Fruit fly (Drosophila melanogaster) whole organism, embryonic: Measurements from ENCODE around the gene CG10970.

ENCODE experiments used
- B-H1 ChIP-seq: fragments of 200-800 bp; sonication (Bioruptor generic); IDR thresholded peaks from 3 replicates; pipeline ENCODE4 v1.3.6; 2022; ENCODE audit warnings: missing biosample characterization, missing genetic modification characterization
- Bgb ChIP-seq: fragments of 200-800 bp; sonication (Bioruptor generic); IDR thresholded peaks from 2 replicates; pipeline ENCODE4 v1.3.6; 2022; ENCODE audit warnings: missing biosample characterization, missing genetic modification characterization; ENCODE audit not compliant: partially characterized antibody
- Blimp-1 ChIP-seq: fragments of 200-800 bp; sonication (Bioruptor generic); optimal IDR thresholded peaks from 3 replicates; lab custom pipeline; 2018; ENCODE audit warnings: missing biosample characterization, missing genetic modification characterization, mild to moderate bottlenecking, moderate library complexity, missing genetic modification reagents
- C15 ChIP-seq: fragments of 200-800 bp; sonication (Bioruptor generic); IDR thresholded peaks from 3 replicates; pipeline ENCODE4 v1.3.6; 2022; ENCODE audit warnings: missing biosample characterization, missing genetic modification characterization
- CG10147 ChIP-seq: fragments of 200-800 bp; sonication (Bioruptor generic); optimal IDR thresholded peaks from 2 replicates; lab custom pipeline; 2019; ENCODE audit warnings: missing biosample characterization, mild to moderate bottlenecking, missing genetic modification characterization, moderate library complexity
- CG10366 ChIP-seq: fragments of 200-800 bp; sonication (Bioruptor generic); IDR thresholded peaks from 2 replicates; pipeline ENCODE4 v1.3.6; 2022; ENCODE audit warnings: missing biosample characterization, missing genetic modification characterization
- CG10431 ChIP-seq: fragments of 200-800 bp; sonication (Bioruptor generic); optimal IDR thresholded peaks from 3 replicates; lab custom pipeline; 2018; ENCODE audit warnings: missing biosample characterization, mild to moderate bottlenecking, missing genetic modification characterization
- CG10959 ChIP-seq: fragments of 200-800 bp; sonication (Bioruptor generic); IDR thresholded peaks from 2 replicates; pipeline ENCODE4 v1.3.6; 2022; ENCODE audit warnings: missing biosample characterization, missing genetic modification characterization
- CG12299 ChIP-seq: fragments of 200-800 bp; sonication (Bioruptor generic); optimal IDR thresholded peaks from 2 replicates; lab custom pipeline; 2018; ENCODE audit warnings: missing biosample characterization, mild to moderate bottlenecking, missing genetic modification characterization
- CG13775 ChIP-seq: fragments of 200-800 bp; sonication (Bioruptor generic); optimal IDR thresholded peaks from 3 replicates; lab custom pipeline; 2017; ENCODE audit warnings: missing biosample characterization, mild to moderate bottlenecking, missing genetic modification characterization
- CG13894 ChIP-seq: fragments of 200-800 bp; sonication (Bioruptor generic); optimal IDR thresholded peaks from 3 replicates; lab custom pipeline; 2018; ENCODE audit warnings: missing biosample characterization, mild to moderate bottlenecking, missing genetic modification characterization, moderate library complexity
- CG17186 ChIP-seq: fragments of 200-800 bp; sonication (Bioruptor generic); optimal IDR thresholded peaks from 3 replicates; lab custom pipeline; 2017; ENCODE audit warnings: missing biosample characterization, missing genetic modification reagents, missing genetic modification characterization
- CG17612 ChIP-seq: fragments of 200-800 bp; sonication (Bioruptor generic); IDR thresholded peaks from 2 replicates; pipeline ENCODE4 v1.3.6; 2022; ENCODE audit warnings: missing biosample characterization, missing genetic modification characterization
- CG17829 ChIP-seq: fragments of 200-800 bp; optimal IDR thresholded peaks from 2 replicates; lab custom pipeline; 2019; ENCODE audit warnings: missing biosample characterization, mild to moderate bottlenecking, missing genetic modification characterization, moderate library complexity
- CG30020 ChIP-seq: fragments of 200-800 bp; optimal IDR thresholded peaks from 2 replicates; lab custom pipeline; 2019; ENCODE audit warnings: missing biosample characterization, mild to moderate bottlenecking, missing genetic modification characterization, moderate library complexity
- CG31365 ChIP-seq: fragments of 200-800 bp; sonication (Bioruptor generic); optimal IDR thresholded peaks from 2 replicates; lab custom pipeline; 2018; ENCODE audit warnings: missing biosample characterization, mild to moderate bottlenecking, missing genetic modification characterization
- CG34376 ChIP-seq: fragments of 200-800 bp; sonication (Bioruptor generic); optimal IDR thresholded peaks from 2 replicates; lab custom pipeline; 2018; ENCODE audit warnings: missing biosample characterization, mild to moderate bottlenecking, missing genetic modification characterization
- CG4424 ChIP-seq: fragments of 200-800 bp; sonication (Bioruptor generic); optimal IDR thresholded peaks from 3 replicates; lab custom pipeline; 2016; ENCODE audit warnings: missing biosample characterization, missing genetic modification characterization
- CG4707 ChIP-seq: fragments of 200-800 bp; sonication (Bioruptor generic); optimal IDR thresholded peaks from 2 replicates; lab custom pipeline; 2018; ENCODE audit warnings: missing biosample characterization, mild to moderate bottlenecking, missing genetic modification characterization, moderate library complexity
- CG6254 ChIP-seq: fragments of 200-800 bp; sonication (Bioruptor generic); optimal IDR thresholded peaks from 3 replicates; lab custom pipeline; 2017; ENCODE audit warnings: mild to moderate bottlenecking, missing biosample characterization, missing genetic modification reagents, missing genetic modification characterization
- CG8281 ChIP-seq: fragments of 200-800 bp; sonication (Bioruptor generic); optimal IDR thresholded peaks from 2 replicates; lab custom pipeline; 2018; ENCODE audit warnings: missing biosample characterization, mild to moderate bottlenecking, missing genetic modification characterization, moderate library complexity
- CG8924 ChIP-seq: fragments of 200-800 bp; optimal IDR thresholded peaks from 3 replicates; lab custom pipeline; 2019; ENCODE audit warnings: missing biosample characterization, mild to moderate bottlenecking, missing genetic modification characterization, moderate library complexity
- D19A ChIP-seq: fragments of 200-800 bp; optimal IDR thresholded peaks from 3 replicates; lab custom pipeline; 2019; ENCODE audit warnings: missing biosample characterization, mild to moderate bottlenecking, missing genetic modification characterization, moderate library complexity
- Dad ChIP-seq: fragments of 200-800 bp; sonication (Bioruptor generic); optimal IDR thresholded peaks from 3 replicates; lab custom pipeline; 2016; ENCODE audit warnings: missing biosample characterization, missing genetic modification characterization
- Doc2 ChIP-seq: fragments of 200-800 bp; sonication (Bioruptor generic); IDR thresholded peaks from 2 replicates; pipeline ENCODE4 v1.3.6; 2022; ENCODE audit warnings: missing biosample characterization, missing genetic modification characterization
- E2f1 ChIP-seq: fragments of 200-800 bp; sonication (Bioruptor generic); IDR thresholded peaks from 2 replicates; pipeline ENCODE4 v1.3.6; 2022; ENCODE audit warnings: missing biosample characterization, missing genetic modification characterization
- Elba2 ChIP-seq: fragments of 200-800 bp; sonication (Bioruptor generic); optimal IDR thresholded peaks from 3 replicates; lab custom pipeline; 2016; ENCODE audit warnings: missing biosample characterization, missing genetic modification characterization
- Max ChIP-seq: fragments of 200-800 bp; sonication (Bioruptor generic); optimal IDR thresholded peaks from 2 replicates; lab custom pipeline; 2016; ENCODE audit warnings: missing biosample characterization, mild to moderate bottlenecking, missing genetic modification characterization
- Nf-YB ChIP-seq: fragments of 200-800 bp; sonication (Bioruptor generic); optimal IDR thresholded peaks from 3 replicates; lab custom pipeline; 2019; ENCODE audit warnings: missing biosample characterization, mild to moderate bottlenecking, missing genetic modification characterization, moderate library complexity
- Pdp1 ChIP-seq, 2 experiments: fragments of 200-800 bp; sonication (Bioruptor generic); optimal IDR thresholded peaks; 3 replicates each; lab custom pipeline; 2016; ENCODE audit warnings: missing biosample characterization in 2 of 2, missing genetic modification characterization in 2 of 2, mild to moderate bottlenecking in 1 of 2, moderate library complexity in 1 of 2
- Six4 ChIP-seq: fragments of 200-800 bp; sonication (Bioruptor generic); optimal IDR thresholded peaks from 2 replicates; lab custom pipeline; 2016; ENCODE audit warnings: missing biosample characterization, missing genetic modification characterization
- Sox102F ChIP-seq: fragments of 200-800 bp; sonication (Bioruptor generic); optimal IDR thresholded peaks from 2 replicates; lab custom pipeline; 2018; ENCODE audit warnings: missing biosample characterization, mild to moderate bottlenecking, missing genetic modification characterization, moderate library complexity
- Sry-β ChIP-seq: fragments of 200-800 bp; sonication (Bioruptor generic); optimal IDR thresholded peaks from 2 replicates; lab custom pipeline; 2018; ENCODE audit warnings: missing biosample characterization, mild to moderate bottlenecking, missing genetic modification characterization, moderate library complexity
- Usf ChIP-seq: fragments of 200-800 bp; sonication (Bioruptor generic); optimal IDR thresholded peaks from 2 replicates; lab custom pipeline; 2017; ENCODE audit warnings: missing genotype, missing biosample characterization, missing genetic modification characterization
- Vsx1 ChIP-seq: fragments of 200-800 bp; sonication (Bioruptor generic); optimal IDR thresholded peaks from 2 replicates; lab custom pipeline; 2017; ENCODE audit warnings: missing biosample characterization, mild to moderate bottlenecking, missing genetic modification characterization, missing genetic modification reagents
- amos ChIP-seq: fragments of 200-800 bp; sonication (Bioruptor generic); IDR thresholded peaks from 2 replicates; pipeline ENCODE4 v1.3.6; 2022; ENCODE audit warnings: missing biosample characterization, missing genetic modification characterization; ENCODE audit not compliant: partially characterized antibody
- bab2 ChIP-seq: fragments of 200-800 bp; sonication (Bioruptor generic); optimal IDR thresholded peaks from 2 replicates; lab custom pipeline; 2016; ENCODE audit warnings: missing biosample characterization, missing genetic modification characterization
- br ChIP-seq: fragments of >200 bp; optimal IDR thresholded peaks from 2 replicates; lab custom pipeline; 2017
- chm ChIP-seq: fragments of 200-800 bp; sonication (Bioruptor generic); IDR thresholded peaks from 2 replicates; pipeline ENCODE4 v1.3.6; 2022; ENCODE audit warnings: missing biosample characterization, missing genetic modification characterization
- ems ChIP-seq: fragments of 200-800 bp; sonication (Bioruptor generic); optimal IDR thresholded peaks from 3 replicates; lab custom pipeline; 2016; ENCODE audit warnings: missing biosample characterization, missing genetic modification characterization
- eve ChIP-seq, 2 experiments: fragments of >200 bp; optimal IDR thresholded peaks; 2 replicates each; lab custom pipeline; 2017; ENCODE audit warnings: missing biosample characterization in 2 of 2, missing genetic modification characterization in 2 of 2
- fd96Cb ChIP-seq: fragments of 200-800 bp; sonication (Bioruptor generic); optimal IDR thresholded peaks from 2 replicates; lab custom pipeline; 2018; ENCODE audit warnings: missing biosample characterization, mild to moderate bottlenecking, missing genetic modification characterization, moderate library complexity
- gcm ChIP-seq: fragments of 200-800 bp; sonication (Bioruptor generic); optimal IDR thresholded peaks from 2 replicates; lab custom pipeline; 2019; ENCODE audit warnings: missing biosample characterization, mild to moderate bottlenecking, missing genetic modification characterization, moderate library complexity
- grau ChIP-seq: fragments of 200-800 bp; optimal IDR thresholded peaks from 3 replicates; lab custom pipeline; 2019; ENCODE audit warnings: missing biosample characterization, mild to moderate bottlenecking, missing genetic modification characterization, moderate library complexity
- pum ChIP-seq: fragments of 200-800 bp; sonication (Bioruptor generic); optimal IDR thresholded peaks from 2 replicates; lab custom pipeline; 2016; ENCODE audit warnings: missing biosample characterization, missing genetic modification characterization
- so ChIP-seq: fragments of 200-800 bp; sonication (Bioruptor generic); IDR thresholded peaks from 3 replicates; pipeline ENCODE4 v1.3.6; 2022; ENCODE audit warnings: missing biosample characterization, missing genetic modification characterization
- tgo ChIP-seq: fragments of 200-800 bp; sonication (Bioruptor generic); IDR thresholded peaks from 3 replicates; pipeline ENCODE4 v1.3.6; 2022; ENCODE audit warnings: missing biosample characterization, missing genetic modification characterization
- tio ChIP-seq: fragments of 200-800 bp; sonication (Bioruptor generic); optimal IDR thresholded peaks from 2 replicates; lab custom pipeline; 2017; ENCODE audit warnings: missing biosample characterization, missing genetic modification characterization, inconsistent platforms
- wor ChIP-seq: fragments of 200-800 bp; sonication (Bioruptor generic); IDR thresholded peaks from 2 replicates; pipeline ENCODE4 v1.3.6; 2022; ENCODE audit warnings: missing biosample characterization, missing genetic modification characterization
- zf30C ChIP-seq: fragments of 200-800 bp; sonication (Bioruptor generic); optimal IDR thresholded peaks from 3 replicates; lab custom pipeline; 2018; ENCODE audit warnings: missing biosample characterization, mild to moderate bottlenecking, missing genetic modification characterization

CG10970 gene

dm6 chrX:9041789-9042456, 29.3 kb downstream of the CG10970 start (continued):
- peak; percentile 39 for TF ChIP-seq Blimp-1 (GFP tag; lab: Kevin White, UChicago)
- no peak for TF ChIP-seq CG17612
- no peak for TF ChIP-seq C15 (GFP tag; lab: Robert Waterston, UW)
- TF ChIP-seq so (GFP tag; lab: Robert Waterston, UW), result peak; percentile 57; the same call in 2 of the 3 replicates
- TF ChIP-seq CG10959 (GFP tag; lab: Robert Waterston, UW), result no peak
- TF ChIP-seq CG10147 (GFP tag; lab: Kevin White, UChicago), result no peak
- TF ChIP-seq CG17186 (GFP tag; lab: Kevin White, UChicago), result no peak
- TF ChIP-seq CG12299 (tag; lab: Kevin White, UChicago), result no peak
- TF ChIP-seq CG10366 (GFP tag; lab: Robert Waterston, UW), result peak; percentile 38; the same call in 1 of the 2 replicates
- no peak for TF ChIP-seq CG13894
- no peak for TF ChIP-seq CG30020 (tag; lab: Kevin White, UChicago)
- TF ChIP-seq CG34376 (GFP tag; lab: Kevin White, UChicago), result no peak
- no peak for TF ChIP-seq Sry-β (GFP tag; lab: Kevin White, UChicago)
- no peak for TF ChIP-seq Doc2
- peak; percentile 20 for TF ChIP-seq CG6254
- TF ChIP-seq D19A (tag; lab: Kevin White, UChicago), result peak; percentile 48
- TF ChIP-seq zf30C (GFP tag; lab: Kevin White, UChicago), result no peak
- peak; percentile 24; the same call in 1 of the 2 replicates for TF ChIP-seq wor (GFP tag; lab: Robert Waterston, UW)
- peak; percentile 56 for TF ChIP-seq CG17829 (tag; lab: Kevin White, UChicago)
- TF ChIP-seq E2f1 (GFP tag; lab: Robert Waterston, UW), result no peak
- peak; percentile 64 for TF ChIP-seq pum (GFP tag; lab: Kevin White, UChicago)
- peak; percentile 5 for TF ChIP-seq CG10431 (GFP tag; lab: Kevin White, UChicago)
- peak; percentile 19 for TF ChIP-seq CG4707 (GFP tag; lab: Kevin White, UChicago)
- peak; percentile 30; the same call in 1 of the 3 replicates for TF ChIP-seq B-H1 (GFP tag; lab: Robert Waterston, UW)
- peak; percentile 72 for TF ChIP-seq tio (GFP tag; lab: Kevin White, UChicago)
- TF ChIP-seq eve (GFP tag; optimal IDR thresholded peaks at IDR 0.05; lab: Kevin White, UChicago), result peak in 1 of 2 experiments; percentile 78
- TF ChIP-seq Elba2, result no peak
- TF ChIP-seq fd96Cb (tag; lab: Kevin White, UChicago), result peak; percentile 49
- TF ChIP-seq gcm, result peak; percentile 2
- TF ChIP-seq Pdp1 (GFP tag; optimal IDR thresholded peaks at IDR 0.05; lab: Kevin White, UChicago), result peak in 1 of 2 experiments; percentile 53
- peak; percentile 29 for TF ChIP-seq Usf (GFP tag; lab: Kevin White, UChicago)
- TF ChIP-seq CG8924 (tag; lab: Kevin White, UChicago), result peak; percentile 50
- TF ChIP-seq Vsx1 (GFP tag; lab: Kevin White, UChicago), result peak; percentile 41
- peak; percentile 40 for TF ChIP-seq Nf-YB
- TF ChIP-seq chm (GFP tag; lab: Robert Waterston, UW), result no peak
- TF ChIP-seq CG4424 (GFP tag; lab: Kevin White, UChicago), result peak; percentile 69
- no peak for TF ChIP-seq CG31365 (tag; lab: Kevin White, UChicago)
- TF ChIP-seq CG13775 (GFP tag; lab: Kevin White, UChicago), result peak; percentile 60
- TF ChIP-seq br (lab: Kevin White, UChicago), result no peak
- TF ChIP-seq amos (GFP tag; lab: Robert Waterston, UW), result no peak
- peak; percentile 37 for TF ChIP-seq ems (GFP tag; lab: Kevin White, UChicago)
- TF ChIP-seq grau, result peak; percentile 48
- no peak for TF ChIP-seq Bgb (GFP tag; lab: Robert Waterston, UW)
- TF ChIP-seq Six4 (GFP tag; lab: Kevin White, UChicago), result peak; percentile 24
- peak; percentile 38 for TF ChIP-seq Dad
- TF ChIP-seq bab2 (GFP tag; lab: Kevin White, UChicago), result peak; percentile 60
- TF ChIP-seq Max (GFP tag; lab: Kevin White, UChicago), result peak; percentile 30
- peak; percentile 1 for TF ChIP-seq CG8281 (tag; lab: Kevin White, UChicago)
- TF ChIP-seq tgo (GFP tag; lab: Robert Waterston, UW), result peak; percentile 58
- TF ChIP-seq Sox102F (GFP tag; lab: Kevin White, UChicago), result peak; percentile 58
